Worm (Caenorhabditis elegans): ENCODE measurements around the gene srh-281.

DNA sequence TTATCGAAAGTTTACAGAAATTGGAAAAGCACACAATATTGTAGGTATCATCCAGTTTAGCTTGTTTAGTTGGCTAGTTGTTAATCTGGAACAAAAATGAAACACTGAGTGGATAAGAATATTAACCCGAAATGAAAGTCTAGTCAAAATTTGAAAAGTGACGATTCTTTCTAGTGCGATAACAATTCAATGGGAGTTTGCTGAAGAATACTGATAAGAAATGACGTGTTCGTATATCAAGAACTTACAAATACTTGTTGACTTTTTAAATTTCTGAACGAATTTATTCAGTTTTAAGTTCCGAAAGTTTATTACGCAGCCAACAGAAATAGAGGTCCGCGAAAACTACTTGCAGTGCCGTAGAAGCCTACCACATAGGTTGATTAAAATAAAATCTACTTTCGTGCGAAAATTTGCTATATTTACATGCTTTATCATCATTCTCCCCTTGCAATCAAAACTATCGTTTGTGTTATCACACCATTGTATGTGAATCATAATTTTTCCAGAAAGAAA, 47.5 kb upstream of the srh-281 start, which contains the start of gene fbxa-88:
- no peak for TF ChIP-seq pag-3 (tag; optimal IDR thresholded peaks at IDR 0.05; ENCODE audit: borderline replicate concordance, insufficient read depth)
- TF ChIP-seq lin-39 (tag; optimal IDR thresholded peaks at IDR 0.05) = no peak
- TF ChIP-seq jun-1 (tag; optimal IDR thresholded peaks at IDR 0.05) = no peak
- TF ChIP-seq lin-15B (tag; optimal IDR thresholded peaks at IDR 0.05) = no peak
- no peak for TF ChIP-seq egl-27 (tag; optimal IDR thresholded peaks at IDR 0.05)
- TF ChIP-seq snpc-4 (tag; optimal IDR thresholded peaks at IDR 0.05) = no peak
- no peak for TF ChIP-seq zag-1 (tag; optimal IDR thresholded peaks at IDR 0.05)
- no peak for TF ChIP-seq pax-3 (tag; optimal IDR thresholded peaks at IDR 0.05)
- TF ChIP-seq ces-1 (GFP tag; optimal IDR thresholded peaks at IDR 0.05) = no peak
- no peak for TF ChIP-seq xbp-1 (tag; optimal IDR thresholded peaks at IDR 0.05)
